Worm (Caenorhabditis elegans) whole organism, young adult: Measurements from ENCODE around the gene nhr-116.

Source experiments
- K11D2.4 ChIP-seq: fragments of 200-800 bp; sonication (Bioruptor generic); IDR thresholded peaks from 2 replicates; pipeline ENCODE4 v1.3.6; 2022; ENCODE audit warnings: missing genetic modification reagents, missing genetic modification characterization, missing compliant biosample characterization
- hmg-20 ChIP-seq: fragments of 200-800 bp; sonication (Bioruptor generic); IDR thresholded peaks from 2 replicates; pipeline ENCODE4 v1.3.6; 2022; ENCODE audit warnings: missing genetic modification reagents, missing genetic modification characterization, missing compliant biosample characterization
- lir-1 ChIP-seq: fragments of 200-800 bp; sonication (Bioruptor generic); conservative IDR thresholded peaks from 2 replicates; pipeline ENCODE4 v1.3.6; 2022; ENCODE audit warnings: missing genetic modification reagents, missing genetic modification characterization, missing compliant biosample characterization
- pha-4 ChIP-seq: fragments of 150-350 bp; sonication (generic microtip); optimal IDR thresholded peaks from 2 replicates; lab custom pipeline; 2014; ENCODE audit warnings: missing biosample characterization, missing genetic modification reagents, missing genetic modification characterization
- snpc-4 ChIP-seq, 5 experiments: fragments of 150-350 bp in 1 of 5; sonication (generic microtip) in 4 of 5; optimal IDR thresholded peaks; 2 replicates each; lab custom pipeline; 2014 to 2018; ENCODE audit warnings: missing genetic modification characterization in 5 of 5, missing biosample characterization in 3 of 5, antibody characterized with exemption in 2 of 5, mild to moderate bottlenecking in 2 of 5, missing compliant biosample characterization in 2 of 5, missing genotype in 2 of 5, moderate library complexity in 2 of 5, missing genetic modification reagents in 1 of 5

ce11 chrV:16911294-16911693 lies 740 bp upstream of the nhr-116 start:
- TF ChIP-seq hmg-20 (GFP tag; lab: Robert Waterston, UW) (no peak), lir-1 (GFP tag; lab: Robert Waterston, UW) (no peak), pha-4 (tag; lab: Kevin White, UChicago) (no peak), K11D2.4 (GFP tag; lab: Robert Waterston, UW) (no peak), snpc-4 (GFP tag; optimal IDR thresholded peaks at IDR 0.05; lab: Kevin White, UChicago) (no peak), snpc-4 (tag; optimal IDR thresholded peaks at IDR 0.05; lab: Kevin White, UChicago) (no peak)
